Fruit fly (Drosophila melanogaster) whole organism: Measurements from ENCODE around the gene CG14683.

Experiments used
- Dll ChIP-seq: fragments of >200 bp; optimal IDR thresholded peaks from 2 replicates; lab custom pipeline; 2017
- EcR ChIP-seq, 2 experiments: fragments of >200 bp; optimal IDR thresholded peaks; 2 replicates each; lab custom pipeline; 2017; ENCODE audit warnings: missing biosample characterization in 2 of 2, missing genetic modification characterization in 2 of 2, missing genetic modification reagents in 2 of 2
- pan ChIP-seq: fragments of >200 bp; optimal IDR thresholded peaks from 2 replicates; lab custom pipeline; 2017
- psq ChIP-seq: fragments of >200 bp; optimal IDR thresholded peaks from 2 replicates; lab custom pipeline; 2017
- usp ChIP-seq: fragments of >200 bp; optimal IDR thresholded peaks from 2 replicates; lab custom pipeline; 2017; ENCODE audit warnings: missing biosample characterization, missing genetic modification characterization, mixed read lengths

DNA sequence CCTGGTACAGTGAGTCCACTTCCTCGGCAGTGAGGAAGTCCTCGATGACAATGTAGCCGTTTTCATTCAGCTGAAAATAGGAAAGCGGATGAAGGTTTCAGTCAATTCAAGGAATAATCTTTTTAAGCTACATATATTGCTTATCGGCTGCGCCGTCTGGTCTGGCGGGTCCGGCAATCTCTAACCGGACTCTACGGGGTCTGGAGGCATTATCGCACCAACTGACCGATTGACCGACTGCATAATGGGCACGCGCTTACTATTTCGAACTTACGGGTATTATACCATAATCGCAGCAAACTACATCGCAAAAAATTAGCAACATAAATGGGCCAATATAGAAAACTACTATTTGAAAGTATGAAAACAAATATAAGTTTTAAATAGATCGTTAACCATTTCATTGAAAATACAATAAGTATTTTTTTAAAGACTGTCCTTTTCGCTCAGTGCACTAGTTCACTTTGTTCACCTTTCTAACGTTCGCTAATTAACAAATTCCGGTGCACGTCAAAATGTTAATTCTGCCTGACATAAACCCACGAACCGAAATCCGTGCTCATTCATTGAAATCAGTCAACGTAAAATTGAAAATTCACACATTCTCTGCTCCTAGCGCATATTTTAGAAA lies 17.4 kb upstream of the CG14683 start:
- TF ChIP-seq usp, result no peak
- no peak for TF ChIP-seq psq (lab: Kevin White, UChicago)
- TF ChIP-seq Dll, result no peak
- TF ChIP-seq EcR (GFP tag; optimal IDR thresholded peaks at IDR 0.05; lab: Kevin White, UChicago), result no peak
- TF ChIP-seq pan (lab: Kevin White, UChicago), result no peak
